Worm (Caenorhabditis elegans): ENCODE results near the gene T23B7.2.

The T23B7.2 gene

ce11 chrII:4851594-4852106 lies 9.6 kb upstream of the T23B7.2 start, which contains the start of gene dnj-9 (continued):
- TF ChIP-seq ceh-16 (tag; optimal IDR thresholded peaks at IDR 0.05): peak; percentile 6
- peak; percentile 85 for TF ChIP-seq zag-1 (tag; optimal IDR thresholded peaks at IDR 0.05)
- no peak for TF ChIP-seq lin-39 (tag; optimal IDR thresholded peaks at IDR 0.05)
- peak in 1 of 2 experiments; percentile 62 for TF ChIP-seq mdl-1 (tag; optimal IDR thresholded peaks at IDR 0.05)
- TF ChIP-seq blmp-1 (tag; optimal IDR thresholded peaks at IDR 0.05; ENCODE audit: insufficient read depth): peak; percentile 77
- peak; percentile 98 for TF ChIP-seq C34F6.9 (tag; optimal IDR thresholded peaks at IDR 0.05)
- TF ChIP-seq unc-39 (tag; optimal IDR thresholded peaks at IDR 0.05): no peak
- TF ChIP-seq crh-2 (tag; optimal IDR thresholded peaks at IDR 0.05): peak; percentile 96

ce11 chrII:4849885-4850284 lies 7.8 kb upstream of the T23B7.2 start, which contains the start of gene T23B7.3:
Gene T23B7.3 (plus strand): TSS chrII:4850185.
- TF ChIP-seq ZK546.5 (tag; optimal IDR thresholded peaks at IDR 0.05): no peak
- TF ChIP-seq elt-3 (tag; optimal IDR thresholded peaks at IDR 0.05): no peak
- no peak for TF ChIP-seq nhr-21 (tag; optimal IDR thresholded peaks at IDR 0.05)
- TF ChIP-seq elt-1 (tag; optimal IDR thresholded peaks at IDR 0.05): no peak
- no peak for TF ChIP-seq egl-27 (tag; optimal IDR thresholded peaks at IDR 0.05)
- TF ChIP-seq nhr-129 (tag; optimal IDR thresholded peaks at IDR 0.05): no peak
- TF ChIP-seq nhr-6 (tag; optimal IDR thresholded peaks at IDR 0.05): no peak
- TF ChIP-seq ztf-4 (tag; optimal IDR thresholded peaks at IDR 0.05): no peak
- no peak for TF ChIP-seq zag-1 (tag; optimal IDR thresholded peaks at IDR 0.05)
- no peak for TF ChIP-seq nhr-237 (tag; optimal IDR thresholded peaks at IDR 0.05)
- TF ChIP-seq unc-39 (tag; optimal IDR thresholded peaks at IDR 0.05): no peak
- no peak for TF ChIP-seq ceh-82 (tag; optimal IDR thresholded peaks at IDR 0.05)
- no peak for TF ChIP-seq mbf-1 (tag; optimal IDR thresholded peaks at IDR 0.05)

- TF ChIP-seq Y55F3AM.14 (GFP tag; optimal IDR thresholded peaks at IDR 0.05): no peak
- TF ChIP-seq gmeb-1 (tag; optimal IDR thresholded peaks at IDR 0.05): no peak
- TF ChIP-seq ztf-1 (GFP tag; conservative IDR thresholded peaks at IDR 0.05): no peak
- no peak for TF ChIP-seq peb-1 (tag; optimal IDR thresholded peaks at IDR 0.05)
- TF ChIP-seq sma-3 (GFP tag; optimal IDR thresholded peaks at IDR 0.05): no peak
- no peak for TF ChIP-seq unc-39 (tag; optimal IDR thresholded peaks at IDR 0.05)
- TF ChIP-seq mbf-1 (tag; optimal IDR thresholded peaks at IDR 0.05): no peak
- no peak for TF ChIP-seq unc-55 (GFP tag; optimal IDR thresholded peaks at IDR 0.05)
- no peak for TF ChIP-seq elt-3 (tag; optimal IDR thresholded peaks at IDR 0.05)
- no peak for TF ChIP-seq aly-2 (tag; optimal IDR thresholded peaks at IDR 0.05)
- TF ChIP-seq R02D3.7 (tag; optimal IDR thresholded peaks at IDR 0.05): no peak
- no peak for TF ChIP-seq nhr-237 (tag; optimal IDR thresholded peaks at IDR 0.05)
- TF ChIP-seq skn-1 (tag; optimal IDR thresholded peaks at IDR 0.05): no peak
- no peak for TF ChIP-seq ztf-11 (tag; optimal IDR thresholded peaks at IDR 0.05)
- TF ChIP-seq fos-1 (tag; optimal IDR thresholded peaks at IDR 0.05): no peak
- TF ChIP-seq crh-2 (tag; optimal IDR thresholded peaks at IDR 0.05): no peak
- no peak for TF ChIP-seq elt-1 (tag; optimal IDR thresholded peaks at IDR 0.05)
- TF ChIP-seq ceh-82 (tag; optimal IDR thresholded peaks at IDR 0.05): no peak
Measured at ce11 chrII:4837659-4838058, 4.4 kb downstream of the T23B7.2 start, which contains the start of gene C33F10.12. Gene C33F10.12 (minus strand): TSS chrII:4837759.

ce11 chrII:4834761-4835160 lies 7.3 kb downstream of the T23B7.2 start, which contains the start of the genes C33F10.11 and C33F10.1:
Gene C33F10.11 (minus strand): TSS chrII:4834861.
Gene C33F10.1 (plus strand): TSS chrII:4835023.
- no peak for TF ChIP-seq sem-4 (tag; optimal IDR thresholded peaks at IDR 0.05)
- TF ChIP-seq C34F6.9 (tag; optimal IDR thresholded peaks at IDR 0.05): no peak
- no peak for TF ChIP-seq gmeb-1 (tag; optimal IDR thresholded peaks at IDR 0.05)
- no peak for TF ChIP-seq blmp-1 (tag; optimal IDR thresholded peaks at IDR 0.05; ENCODE audit: insufficient read depth)
- no peak for TF ChIP-seq R02D3.7 (tag; optimal IDR thresholded peaks at IDR 0.05)
- TF ChIP-seq lin-13 (GFP tag; optimal IDR thresholded peaks at IDR 0.05): no peak
- no peak for TF ChIP-seq unc-39 (tag; optimal IDR thresholded peaks at IDR 0.05)
- no peak for TF ChIP-seq elt-1 (tag; optimal IDR thresholded peaks at IDR 0.05)
- no peak for TF ChIP-seq unc-62 (GFP tag; optimal IDR thresholded peaks at IDR 0.05)
- TF ChIP-seq elt-3 (tag; optimal IDR thresholded peaks at IDR 0.05): no peak
- TF ChIP-seq ceh-82 (tag; optimal IDR thresholded peaks at IDR 0.05): no peak
- TF ChIP-seq nhr-129 (tag; optimal IDR thresholded peaks at IDR 0.05): no peak
- no peak for TF ChIP-seq nhr-12 (tag; optimal IDR thresholded peaks at IDR 0.05)
- TF ChIP-seq mdl-1 (tag; optimal IDR thresholded peaks at IDR 0.05): no peak
- TF ChIP-seq ceh-16 (tag; optimal IDR thresholded peaks at IDR 0.05): no peak
- no peak for TF ChIP-seq Y55F3AM.14 (GFP tag; optimal IDR thresholded peaks at IDR 0.05)
